Worm (Caenorhabditis elegans): Measurements from ENCODE around the gene hex-3.

Gene hex-3

DNA sequence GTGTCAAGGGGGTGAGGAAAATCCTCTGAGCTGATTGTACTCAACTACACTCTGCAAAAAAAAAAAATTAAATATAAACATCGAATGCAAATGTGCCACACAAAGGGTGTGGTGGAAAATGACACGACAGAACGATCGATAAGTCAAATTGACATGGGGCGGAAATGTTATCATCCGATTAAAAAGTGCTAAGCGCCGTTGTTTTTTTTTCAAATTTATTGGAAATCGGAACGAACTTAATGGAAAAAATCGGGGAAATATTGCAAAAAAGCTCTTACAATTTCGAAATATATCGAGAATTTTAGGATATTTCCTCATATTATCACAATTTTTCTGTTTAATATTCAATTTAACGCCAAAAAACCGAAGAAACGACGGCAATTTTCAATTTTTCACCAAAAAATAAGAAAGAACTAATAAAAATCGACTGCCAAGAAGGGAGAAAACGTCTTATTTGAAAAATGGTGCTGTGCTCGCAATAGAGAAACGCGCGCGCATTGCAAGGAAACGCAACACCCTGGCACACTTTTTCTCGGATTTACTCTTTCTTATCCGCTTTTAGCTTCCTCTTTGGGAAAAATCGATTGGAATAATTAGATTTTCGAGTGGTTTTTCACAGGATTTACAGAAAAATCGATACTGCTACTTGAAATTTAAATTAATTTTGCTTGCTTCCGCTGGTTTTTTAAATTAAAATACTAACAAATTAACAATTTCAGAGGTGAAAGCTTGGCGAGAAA, 19.8 kb downstream of the hex-3 start, which contains the start of the genes cey-4 and vps-50 (continued):
- TF ChIP-seq ZK546.5 (tag; optimal IDR thresholded peaks at IDR 0.05) (no peak), nhr-43 (tag; optimal IDR thresholded peaks at IDR 0.05; ENCODE audit: poor library complexity, severe bottlenecking) (no peak), ama-1 (optimal IDR thresholded peaks at IDR 0.05) (no peak), elt-2 (tag; optimal IDR thresholded peaks at IDR 0.05) (no peak), aly-2 (tag; optimal IDR thresholded peaks at IDR 0.05) (no peak), elt-3 (tag; optimal IDR thresholded peaks at IDR 0.05) (no peak), nhr-77 (tag; optimal IDR thresholded peaks at IDR 0.05) (no peak), nhr-12 (tag; optimal IDR thresholded peaks at IDR 0.05) (no peak), ceh-28 (tag; optimal IDR thresholded peaks at IDR 0.05) (peak; percentile 44), nhr-28 (tag; optimal IDR thresholded peaks at IDR 0.05) (no peak), ceh-16 (tag; optimal IDR thresholded peaks at IDR 0.05) (no peak), ztf-4 (tag; optimal IDR thresholded peaks at IDR 0.05) (no peak), nhr-76 (tag; optimal IDR thresholded peaks at IDR 0.05) (no peak), pqm-1 (tag; optimal IDR thresholded peaks at IDR 0.05) (no peak), mdl-1 (tag; optimal IDR thresholded peaks at IDR 0.05) (no peak), fos-1 (tag; optimal IDR thresholded peaks at IDR 0.05) (no peak), mml-1 (tag; optimal IDR thresholded peaks at IDR 0.05) (no peak), lsy-12 (tag; optimal IDR thresholded peaks at IDR 0.05) (no peak), nhr-67 (tag; optimal IDR thresholded peaks at IDR 0.05) (no peak), egl-27 (tag; optimal IDR thresholded peaks at IDR 0.05) (no peak)

DNA sequence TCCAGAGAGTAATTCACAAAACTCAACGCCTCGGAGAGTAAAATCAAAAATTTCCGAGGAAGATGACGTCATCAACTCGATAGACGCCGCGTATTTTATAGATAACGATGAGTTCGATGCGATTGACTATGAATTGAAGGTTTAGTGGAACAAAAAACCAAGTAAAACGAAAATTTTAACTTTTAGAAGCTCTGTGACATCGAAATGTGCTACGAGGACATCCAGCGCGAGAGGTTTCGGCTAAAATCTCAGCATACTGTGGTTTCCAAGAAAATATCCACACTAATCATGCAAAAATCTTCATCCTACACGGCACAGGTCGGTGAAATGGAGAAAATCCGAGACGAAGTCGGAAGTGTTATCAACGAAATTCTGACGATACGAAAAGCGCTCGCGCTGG, 20.6 kb downstream of the hex-3 start:
- TF ChIP-seq zag-1 (tag; optimal IDR thresholded peaks at IDR 0.05), result no peak
- TF ChIP-seq daf-12 (tag; optimal IDR thresholded peaks at IDR 0.05), result no peak
- no peak for TF ChIP-seq nhr-28 (tag; optimal IDR thresholded peaks at IDR 0.05)
- TF ChIP-seq unc-62 (GFP tag; optimal IDR thresholded peaks at IDR 0.05), result no peak
- no peak for TF ChIP-seq lin-15B (tag; optimal IDR thresholded peaks at IDR 0.05)
- no peak for TF ChIP-seq jun-1 (tag; optimal IDR thresholded peaks at IDR 0.05)
- no peak for TF ChIP-seq nhr-25 (tag; optimal IDR thresholded peaks at IDR 0.05)
- TF ChIP-seq pha-4 (tag; optimal IDR thresholded peaks at IDR 0.05), result no peak
- TF ChIP-seq ceh-16 (tag; optimal IDR thresholded peaks at IDR 0.05), result no peak

DNA sequence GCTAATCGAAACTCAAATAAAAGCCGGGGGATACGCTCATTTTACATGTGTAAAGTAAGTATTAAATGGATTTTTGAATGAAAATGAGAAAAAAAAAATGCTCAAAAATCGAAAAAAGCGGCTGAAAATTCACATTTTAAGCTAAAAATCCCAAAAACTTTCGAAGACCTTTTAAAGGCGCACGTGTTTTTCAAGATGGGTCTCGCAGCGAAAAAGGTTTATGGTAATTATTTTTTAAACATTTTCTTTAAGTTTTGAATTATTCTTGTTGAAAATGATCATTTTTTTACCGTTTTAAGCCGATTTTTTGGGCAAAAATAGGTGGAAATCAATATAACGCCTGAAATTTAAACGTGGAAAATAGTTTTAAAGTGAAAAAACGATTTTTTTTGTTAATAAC, 21.1 kb downstream of the hex-3 start:
- TF ChIP-seq fkh-10 (GFP tag; optimal IDR thresholded peaks at IDR 0.05), result no peak
- TF ChIP-seq elt-3 (tag; optimal IDR thresholded peaks at IDR 0.05), result no peak

DNA sequence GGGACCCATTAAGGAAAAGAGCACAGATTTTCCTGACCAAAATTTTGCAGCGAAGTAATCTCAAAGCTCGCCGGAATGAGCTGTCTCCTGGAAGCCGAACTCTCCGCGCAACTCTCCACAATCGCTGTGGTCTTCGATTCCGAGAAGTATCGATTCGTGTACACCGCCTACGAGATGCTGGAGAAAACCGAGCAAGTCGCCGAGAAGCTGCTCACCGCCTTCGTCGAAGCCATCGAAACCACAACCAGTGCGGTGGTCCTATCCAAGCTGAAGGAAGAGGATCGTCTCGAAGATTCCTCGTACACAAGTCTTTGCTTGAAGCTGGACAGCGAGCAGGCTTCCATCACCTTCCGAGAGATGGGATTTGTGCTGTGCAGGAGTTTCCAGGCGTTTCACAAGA, 21.8 kb downstream of the hex-3 start:
- TF ChIP-seq fkh-10 (GFP tag; optimal IDR thresholded peaks at IDR 0.05), result no peak

DNA sequence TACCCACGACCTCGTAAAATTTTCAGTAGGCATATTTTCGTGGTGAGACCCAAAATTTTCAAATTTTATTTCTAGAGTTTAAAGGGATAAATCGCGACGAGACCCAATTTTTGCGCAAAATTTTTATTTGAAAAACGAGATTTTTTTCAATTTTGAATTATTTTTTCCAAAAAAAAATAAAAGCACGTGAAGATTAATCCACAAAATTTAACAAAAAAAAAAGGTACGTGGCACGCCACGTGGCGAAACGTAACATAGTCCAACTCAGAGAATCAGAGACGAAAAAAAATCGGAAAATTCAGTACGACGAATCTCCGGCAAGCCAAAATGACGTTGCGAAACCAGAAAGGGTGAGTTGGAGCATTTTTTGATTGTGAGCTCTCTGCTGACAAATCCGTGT, 26.1 kb downstream of the hex-3 start, which contains the start of gene C44B9.2:
Gene C44B9.2 (plus strand): TSS at position 301 of the 400 bp plus-strand sequence.
- no peak for TF ChIP-seq egl-27 (tag; optimal IDR thresholded peaks at IDR 0.05)

DNA sequence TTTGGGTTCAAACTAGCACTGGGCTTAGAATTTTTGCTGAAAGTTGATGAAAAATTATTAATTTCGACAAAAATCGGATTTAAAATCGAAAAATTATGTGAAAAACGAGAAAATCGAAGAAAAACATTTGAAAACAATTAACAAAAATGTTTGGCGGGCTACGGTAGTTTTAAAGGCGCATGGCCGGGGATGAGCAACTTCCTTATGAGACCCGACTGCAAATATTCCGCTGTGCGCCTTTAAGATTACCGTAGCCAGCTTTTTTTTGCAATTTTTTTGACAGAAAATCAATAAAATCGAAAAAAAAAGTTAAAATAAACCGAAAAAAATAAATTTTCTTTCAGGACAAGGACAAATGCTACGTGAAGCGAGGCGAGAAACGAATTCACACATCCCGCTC, 28.5 kb downstream of the hex-3 start:
- no peak for TF ChIP-seq fkh-2 (tag; optimal IDR thresholded peaks at IDR 0.05)
- no peak for TF ChIP-seq nfya-1 (tag; optimal IDR thresholded peaks at IDR 0.05; ENCODE audit: insufficient read depth)
- no peak for TF ChIP-seq pha-4 (tag; optimal IDR thresholded peaks at IDR 0.05)
- no peak for TF ChIP-seq nhr-237 (tag; optimal IDR thresholded peaks at IDR 0.05)
- no peak for TF ChIP-seq ceh-9 (tag; optimal IDR thresholded peaks at IDR 0.05)
- no peak for TF ChIP-seq nhr-25 (tag; optimal IDR thresholded peaks at IDR 0.05)
- no peak for TF ChIP-seq zag-1 (tag; optimal IDR thresholded peaks at IDR 0.05)
- TF ChIP-seq nhr-11 (tag; optimal IDR thresholded peaks at IDR 0.05), result no peak
- TF ChIP-seq eor-1 (tag; optimal IDR thresholded peaks at IDR 0.05), result no peak
- no peak for TF ChIP-seq unc-62 (GFP tag; optimal IDR thresholded peaks at IDR 0.05)
- TF ChIP-seq snpc-4 (tag; optimal IDR thresholded peaks at IDR 0.05), result no peak
- no peak for TF ChIP-seq jun-1 (tag; optimal IDR thresholded peaks at IDR 0.05)
- TF ChIP-seq nhr-28 (tag; optimal IDR thresholded peaks at IDR 0.05), result no peak
- no peak for TF ChIP-seq nhr-12 (tag; optimal IDR thresholded peaks at IDR 0.05)
- no peak for TF ChIP-seq mdl-1 (tag; optimal IDR thresholded peaks at IDR 0.05)
- no peak for TF ChIP-seq elt-3 (tag; optimal IDR thresholded peaks at IDR 0.05)
- no peak for TF ChIP-seq elt-1 (tag; optimal IDR thresholded peaks at IDR 0.05)
- no peak for TF ChIP-seq hmg-11 (tag; optimal IDR thresholded peaks at IDR 0.05)
- TF ChIP-seq pqm-1 (tag; optimal IDR thresholded peaks at IDR 0.05), result no peak

All from whole organism, L3 larva.